Worm (Caenorhabditis elegans): ENCODE results near the gene dph-5.

dph-5 gene

ce11 chrII:11392390-11392789, 42.4 kb downstream of the dph-5 start:
- TF ChIP-seq nhr-76 (tag; optimal IDR thresholded peaks at IDR 0.05) (no peak), nhr-23 (tag; optimal IDR thresholded peaks at IDR 0.05) (no peak), egl-27 (tag; optimal IDR thresholded peaks at IDR 0.05) (no peak)

ce11 chrII:11393787-11394186, 43.8 kb downstream of the dph-5 start:
- TF ChIP-seq elt-2 (tag; optimal IDR thresholded peaks at IDR 0.05) (no peak), mdl-1 (tag; optimal IDR thresholded peaks at IDR 0.05) (no peak), eor-1 (tag; optimal IDR thresholded peaks at IDR 0.05) (no peak), jun-1 (tag; optimal IDR thresholded peaks at IDR 0.05) (no peak), nfya-1 (tag; optimal IDR thresholded peaks at IDR 0.05; ENCODE audit: insufficient read depth) (no peak), nhr-28 (tag; optimal IDR thresholded peaks at IDR 0.05) (no peak), tbx-2 (tag; optimal IDR thresholded peaks at IDR 0.05) (no peak)

- no peak for TF ChIP-seq unc-39 (tag; optimal IDR thresholded peaks at IDR 0.05)
- TF ChIP-seq hmg-11 (tag; optimal IDR thresholded peaks at IDR 0.05): no peak
- no peak for TF ChIP-seq ztf-4 (tag; optimal IDR thresholded peaks at IDR 0.05)
- TF ChIP-seq nhr-237 (tag; optimal IDR thresholded peaks at IDR 0.05): no peak
- TF ChIP-seq elt-2 (tag; optimal IDR thresholded peaks at IDR 0.05): no peak
- TF ChIP-seq nhr-11 (tag; optimal IDR thresholded peaks at IDR 0.05): no peak
- no peak for TF ChIP-seq nhr-67 (tag; optimal IDR thresholded peaks at IDR 0.05)
- TF ChIP-seq nfya-1 (tag; optimal IDR thresholded peaks at IDR 0.05; ENCODE audit: insufficient read depth): no peak
- no peak for TF ChIP-seq ceh-9 (tag; optimal IDR thresholded peaks at IDR 0.05)
These were observed 46.2 kb downstream of the dph-5 start for ce11 chrII:11396217-11396616.

ce11 chrII:11398787-11399186, 48.8 kb downstream of the dph-5 start:
- TF ChIP-seq elt-3 (tag; optimal IDR thresholded peaks at IDR 0.05): no peak
- no peak for TF ChIP-seq skn-1 (tag; optimal IDR thresholded peaks at IDR 0.05)
- TF ChIP-seq snpc-4 (tag; optimal IDR thresholded peaks at IDR 0.05): no peak
- TF ChIP-seq jun-1 (tag; optimal IDR thresholded peaks at IDR 0.05): no peak
- no peak for TF ChIP-seq fkh-2 (tag; optimal IDR thresholded peaks at IDR 0.05)
- TF ChIP-seq nhr-76 (tag; optimal IDR thresholded peaks at IDR 0.05): no peak
- TF ChIP-seq nhr-25 (tag; optimal IDR thresholded peaks at IDR 0.05): no peak
- TF ChIP-seq elt-1 (tag; optimal IDR thresholded peaks at IDR 0.05): no peak
- TF ChIP-seq eor-1 (tag; optimal IDR thresholded peaks at IDR 0.05): no peak
- TF ChIP-seq egl-27 (tag; optimal IDR thresholded peaks at IDR 0.05): no peak
- TF ChIP-seq lsy-12 (tag; optimal IDR thresholded peaks at IDR 0.05): no peak
- TF ChIP-seq lin-15B (tag; optimal IDR thresholded peaks at IDR 0.05): no peak
- no peak for TF ChIP-seq nhr-77 (tag; optimal IDR thresholded peaks at IDR 0.05)

ce11 chrII:11400386-11400785, 50.4 kb downstream of the dph-5 start:
- no peak for TF ChIP-seq elt-1 (tag; optimal IDR thresholded peaks at IDR 0.05)
- no peak for TF ChIP-seq mml-1 (tag; optimal IDR thresholded peaks at IDR 0.05)
- TF ChIP-seq nhr-25 (tag; optimal IDR thresholded peaks at IDR 0.05): peak; percentile 55
- TF ChIP-seq ceh-28 (tag; optimal IDR thresholded peaks at IDR 0.05): no peak
- no peak for TF ChIP-seq nhr-23 (tag; optimal IDR thresholded peaks at IDR 0.05)
- TF ChIP-seq lsy-12 (tag; optimal IDR thresholded peaks at IDR 0.05): no peak
- TF ChIP-seq nhr-237 (tag; optimal IDR thresholded peaks at IDR 0.05): no peak
- no peak for TF ChIP-seq nhr-11 (tag; optimal IDR thresholded peaks at IDR 0.05)
